Worm (Caenorhabditis elegans) whole organism, L4 larva: ENCODE results near the gene inx-10.

Experiments
- F26F4.8 ChIP-seq: fragments of 200-800 bp; sonication (Bioruptor generic); conservative IDR thresholded peaks from 2 replicates; pipeline ENCODE4 v1.3.6; 2022; ENCODE audit warnings: missing genetic modification characterization, missing compliant biosample characterization
- Y5F2A.4 ChIP-seq: fragments of 200-800 bp; sonication (Bioruptor generic); optimal IDR thresholded peaks from 2 replicates; lab custom pipeline; 2018; ENCODE audit warnings: mild to moderate bottlenecking, missing genetic modification characterization, missing compliant biosample characterization
- ZK337.2 ChIP-seq: fragments of 200-800 bp; sonication (Bioruptor generic); IDR thresholded peaks from 2 replicates; pipeline ENCODE4 v1.3.6; 2022; ENCODE audit warnings: missing genetic modification reagents, missing genetic modification characterization, missing compliant biosample characterization
- aha-1 ChIP-seq: fragments of 150-350 bp; peaks from one replicate; lab custom pipeline; 2014; ENCODE audit warnings: missing biosample characterization, missing genetic modification characterization
- aly-2 ChIP-seq: sonication (generic microtip); optimal IDR thresholded peaks from 2 replicates; lab custom pipeline; 2018; ENCODE audit warnings: missing biosample characterization, missing genetic modification characterization
- ceh-20 ChIP-seq: fragments of 200-800 bp; sonication (Bioruptor generic); IDR thresholded peaks from 2 replicates; pipeline ENCODE4 v1.3.6; 2022; ENCODE audit warnings: missing genetic modification reagents, missing genetic modification characterization, missing compliant biosample characterization
- ctbp-1 ChIP-seq: fragments of 200-800 bp; sonication (Bioruptor generic); IDR thresholded peaks from 2 replicates; pipeline ENCODE4 v1.3.6; 2022; ENCODE audit warnings: missing genetic modification reagents, missing genetic modification characterization, missing compliant biosample characterization
- daf-12 ChIP-seq: fragments of 150-350 bp; optimal IDR thresholded peaks from 2 replicates; lab custom pipeline; 2014; ENCODE audit warnings: missing biosample characterization, missing genetic modification reagents, missing genetic modification characterization
- daf-16 ChIP-seq, 3 experiments: sonication (generic microtip); optimal IDR thresholded peaks; 2 replicates each; lab custom pipeline; 2016 to 2017; ENCODE audit warnings: missing genetic modification characterization in 3 of 3, missing genetic modification reagents in 3 of 3, mild to moderate bottlenecking in 2 of 3, missing compliant biosample characterization in 2 of 3, missing biosample characterization in 1 of 3, moderate library complexity in 1 of 3
- daf-8 ChIP-seq: fragments of 200-800 bp; sonication (Bioruptor generic); IDR thresholded peaks from 2 replicates; pipeline ENCODE4 v1.3.6; 2022; ENCODE audit warnings: missing genetic modification characterization, missing compliant biosample characterization
- dmd-8 ChIP-seq: fragments of 200-800 bp; sonication (Bioruptor generic); IDR thresholded peaks from 2 replicates; pipeline ENCODE4 v1.3.6; 2022; ENCODE audit warnings: missing genetic modification characterization, missing compliant biosample characterization
- dmd-9 ChIP-seq: fragments of 200-800 bp; sonication (Bioruptor generic); IDR thresholded peaks from 2 replicates; pipeline ENCODE4 v1.3.6; 2022; ENCODE audit warnings: missing genetic modification reagents, missing genetic modification characterization, missing compliant biosample characterization
- egl-27 ChIP-seq: sonication (generic microtip); optimal IDR thresholded peaks from 3 replicates; lab custom pipeline; 2017; ENCODE audit warnings: missing biosample characterization, missing genetic modification reagents, missing genetic modification characterization
- gei-8 ChIP-seq: fragments of 200-800 bp; sonication (Bioruptor generic); optimal IDR thresholded peaks from 2 replicates; lab custom pipeline; 2018; ENCODE audit warnings: mild to moderate bottlenecking, missing genetic modification characterization, missing compliant biosample characterization
- hlh-11 ChIP-seq: fragments of 200-800 bp; sonication (Bioruptor generic); optimal IDR thresholded peaks from 2 replicates; lab custom pipeline; 2018; ENCODE audit warnings: mild to moderate bottlenecking, missing genetic modification characterization, missing compliant biosample characterization
- hlh-30 ChIP-seq: sonication (generic microtip); optimal IDR thresholded peaks from 2 replicates; lab custom pipeline; 2017; ENCODE audit warnings: antibody characterized with exemption, mild to moderate bottlenecking, missing genetic modification characterization, missing compliant biosample characterization; ENCODE audit not compliant: insufficient read depth
- hmg-1.1 ChIP-seq: fragments of 200-800 bp; sonication (Bioruptor generic); IDR thresholded peaks from 2 replicates; pipeline ENCODE4 v1.3.6; 2022; ENCODE audit warnings: missing genetic modification reagents, missing genetic modification characterization, missing compliant biosample characterization
- lim-7 ChIP-seq: fragments of 200-800 bp; sonication (Bioruptor generic); IDR thresholded peaks from 2 replicates; pipeline ENCODE4 v1.3.6; 2022; ENCODE audit warnings: missing genetic modification characterization, missing compliant biosample characterization
- lin-13 ChIP-seq: fragments of 150-350 bp; optimal IDR thresholded peaks from 2 replicates; lab custom pipeline; 2014; ENCODE audit warnings: missing biosample characterization, missing genetic modification reagents, missing genetic modification characterization
- lin-15B ChIP-seq: fragments of 150-350 bp; sonication (generic microtip); optimal IDR thresholded peaks from 3 replicates; lab custom pipeline; 2014; ENCODE audit warnings: missing biosample characterization, missing genetic modification characterization
- lin-39 ChIP-seq: fragments of 150-350 bp; optimal IDR thresholded peaks from 2 replicates; lab custom pipeline; 2014; ENCODE audit warnings: missing biosample characterization, missing genetic modification reagents, missing genetic modification characterization
- lsy-2 ChIP-seq, 2 experiments: fragments of 150-350 bp in 1 of 2; sonication (generic microtip) in 1 of 2; optimal IDR thresholded peaks; 2 replicates each; lab custom pipeline; 2014 to 2017; ENCODE audit warnings: missing biosample characterization in 2 of 2, missing genetic modification characterization in 2 of 2
- mdl-1 ChIP-seq, 2 experiments: fragments of 150-350 bp in 1 of 2; sonication (generic microtip) in 1 of 2; optimal IDR thresholded peaks; 2 replicates each; lab custom pipeline; 2014 to 2017; ENCODE audit warnings: missing biosample characterization in 2 of 2, missing genetic modification characterization in 2 of 2
- nhr-10 ChIP-seq: fragments of 150-350 bp; optimal IDR thresholded peaks from 2 replicates; lab custom pipeline; 2014; ENCODE audit warnings: missing biosample characterization, missing genetic modification characterization
- nhr-28 ChIP-seq: fragments of 150-350 bp; optimal IDR thresholded peaks from 2 replicates; lab custom pipeline; 2014; ENCODE audit warnings: missing biosample characterization, missing genetic modification characterization
- nhr-76 ChIP-seq: fragments of 150-350 bp; optimal IDR thresholded peaks from 2 replicates; lab custom pipeline; 2014; ENCODE audit warnings: missing biosample characterization, missing genetic modification characterization
- nhr-77 ChIP-seq: fragments of 150-350 bp; optimal IDR thresholded peaks from 2 replicates; lab custom pipeline; 2014; ENCODE audit warnings: missing biosample characterization, missing genetic modification characterization
- sdz-12 ChIP-seq: fragments of 200-800 bp; sonication (Bioruptor generic); optimal IDR thresholded peaks from 2 replicates; lab custom pipeline; 2018; ENCODE audit warnings: mild to moderate bottlenecking, missing genetic modification characterization, missing compliant biosample characterization
- tag-97 ChIP-seq: fragments of 200-800 bp; sonication (Bioruptor generic); IDR thresholded peaks from 2 replicates; pipeline ENCODE4 v1.3.6; 2022; ENCODE audit warnings: missing genetic modification characterization, missing compliant biosample characterization
- unc-130 ChIP-seq: sonication (generic microtip); optimal IDR thresholded peaks from 2 replicates; lab custom pipeline; 2016; ENCODE audit warnings: missing genetic modification reagents, missing genetic modification characterization, missing compliant biosample characterization
- unc-62 ChIP-seq, 3 experiments: fragments of 150-350 bp in 1 of 3; sonication (generic microtip); optimal IDR thresholded peaks in 2 of 3; peaks in 1 of 3; 1 replicate in 1 of 3; 2 replicates in 2 of 3; lab custom pipeline; 2014 to 2017; ENCODE audit warnings: missing biosample characterization in 3 of 3, missing genetic modification characterization in 3 of 3, missing genetic modification reagents in 3 of 3, missing genotype in 1 of 3

Gene inx-10

ce11 chrV:9249932-9250331 is 42.7 kb upstream of the inx-10 start, which contains the start of gene ptd-2:
TSS of gene ptd-2 (plus strand) at chrV:9250232.
- TF ChIP-seq daf-8 (no peak), daf-16 (GFP tag; optimal IDR thresholded peaks at IDR 0.05; lab: Kevin White, UChicago) (no peak), daf-16 (tag; optimal IDR thresholded peaks at IDR 0.05; lab: Kevin White, UChicago) (no peak), lin-15B (tag; lab: Kevin White, UChicago) (no peak), ceh-20 (GFP tag; lab: Robert Waterston, UW) (no peak), gei-8 (GFP tag; lab: Kevin White, UChicago) (no peak), egl-27 (tag; lab: Kevin White, UChicago) (no peak), nhr-10 (tag; lab: Kevin White, UChicago) (no peak), nhr-77 (tag; lab: Kevin White, UChicago) (no peak), unc-130 (GFP tag; lab: Kevin White, UChicago) (no peak), lin-39 (tag; lab: Kevin White, UChicago) (no peak), sdz-12 (GFP tag; lab: Kevin White, UChicago) (no peak), ZK337.2 (no peak), nhr-28 (tag; lab: Kevin White, UChicago) (no peak), daf-12 (tag; lab: Kevin White, UChicago) (no peak)

DNA sequence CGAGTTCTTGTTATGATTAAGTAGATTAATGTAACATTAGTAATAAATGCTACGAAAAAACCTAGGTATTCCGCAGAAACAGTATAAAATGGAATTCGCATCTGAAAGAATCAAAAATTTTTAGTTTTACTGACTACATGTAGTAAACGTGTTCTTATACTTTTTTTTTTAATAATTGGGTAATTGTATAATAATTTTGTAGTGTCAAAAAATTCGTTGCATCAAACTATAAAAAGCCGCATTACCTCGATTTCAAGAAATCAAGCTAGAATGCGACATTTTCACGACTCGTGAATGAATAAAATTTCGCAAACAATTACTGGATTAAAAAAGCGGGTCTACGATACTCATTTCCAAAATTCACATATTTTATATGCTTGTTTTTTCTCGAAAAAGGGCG is 41.9 kb upstream of the inx-10 start, which contains the start of gene str-94:
str-94 (minus strand) TSS at position 101 of the 400 bp plus-strand sequence.
- TF ChIP-seq hmg-1.1 (no peak), aha-1 (tag; lab: Kevin White, UChicago) (peak; percentile 39)
- TF ChIP-seq, all 104 proteins: peak for 1

- TF ChIP-seq aha-1 (tag; lab: Kevin White, UChicago) = peak; percentile 11
- no peak for TF ChIP-seq Y5F2A.4 (GFP tag; lab: Kevin White, UChicago)
- TF ChIP-seq dmd-9 (GFP tag; lab: Robert Waterston, UW) = no peak
- peak in 1 of 2 experiments; percentile 83 for TF ChIP-seq unc-62 (GFP tag; optimal IDR thresholded peaks at IDR 0.05 in 1 of 2; lab: Kevin White, UChicago)
- TF ChIP-seq unc-62 (tag; optimal IDR thresholded peaks at IDR 0.05; lab: Kevin White, UChicago) = no peak
- peak; percentile 47; the same call in 1 of the 2 replicates for TF ChIP-seq hmg-1.1
- TF ChIP-seq dmd-8 (GFP tag; lab: Robert Waterston, UW) = no peak
- TF ChIP-seq hlh-11 (tag; lab: Kevin White, UChicago) = peak; percentile 52
- TF ChIP-seq gei-8 (GFP tag; lab: Kevin White, UChicago) = no peak
- no peak for TF ChIP-seq lim-7 (GFP tag; lab: Robert Waterston, UW)
- TF ChIP-seq ctbp-1 (GFP tag; lab: Robert Waterston, UW) = no peak
- TF ChIP-seq hlh-30 (tag; lab: Kevin White, UChicago) = peak; percentile 52
- 0 out of 2 replicates have a peak, but pooled peaks have one; percentile 19 for TF ChIP-seq ceh-20 (GFP tag; lab: Robert Waterston, UW)
- no peak for TF ChIP-seq lin-13
- TF ChIP-seq mdl-1 (tag; optimal IDR thresholded peaks at IDR 0.05; lab: Kevin White, UChicago) = peak in 1 of 2 experiments; percentile 25
- peak in 1 of 2 experiments; percentile 28 for TF ChIP-seq lsy-2 (tag; optimal IDR thresholded peaks at IDR 0.05; lab: Kevin White, UChicago)
- no peak for TF ChIP-seq F26F4.8 (GFP tag; lab: Robert Waterston, UW)
- TF ChIP-seq tag-97 (GFP tag; lab: Robert Waterston, UW) = no peak
- no peak for TF ChIP-seq nhr-76 (tag; lab: Kevin White, UChicago)
Observed at ce11 chrV:9247416-9247815, 40.1 kb upstream of the inx-10 start.

ce11 chrV:9246260-9246659 is 39.0 kb upstream of the inx-10 start, which contains the start of gene aat-2:
TSS of gene aat-2 (minus strand) at chrV:9246360.
- no peak for TF ChIP-seq aly-2 (tag; lab: Kevin White, UChicago)
- TF ChIP-seq unc-62 (GFP tag; optimal IDR thresholded peaks at IDR 0.05 in 1 of 2; lab: Kevin White, UChicago) = peak in 1 of 2 experiments; percentile 30
- no peak for TF ChIP-seq unc-62 (tag; optimal IDR thresholded peaks at IDR 0.05; lab: Kevin White, UChicago)
- TF ChIP-seq nhr-28 (tag; lab: Kevin White, UChicago) = no peak
